Worm (Caenorhabditis elegans): ENCODE measurements around the gene R07E3.7.

The R07E3.7 gene

ce11 chrX:10395668-10396067, 40.1 kb upstream of the R07E3.7 start:
- peak; percentile 3 for TF ChIP-seq swsn-7 (tag; optimal IDR thresholded peaks at IDR 0.05)
- no peak for TF ChIP-seq grh-1 (GFP tag; IDR thresholded peaks at IDR 0.05)
- no peak for TF ChIP-seq elt-3 (tag; optimal IDR thresholded peaks at IDR 0.05)
- TF ChIP-seq nhr-85 (tag) = no peak
- peak; percentile 58 for TF ChIP-seq mep-1 (tag; optimal IDR thresholded peaks at IDR 0.05)
- peak; percentile 10 for TF ChIP-seq snu-23 (GFP tag; optimal IDR thresholded peaks at IDR 0.05)
- TF ChIP-seq nhr-76 (tag; optimal IDR thresholded peaks at IDR 0.05) = no peak
- TF ChIP-seq nhr-20 (tag; optimal IDR thresholded peaks at IDR 0.05) = peak; percentile 45
- TF ChIP-seq nhr-90 (tag; optimal IDR thresholded peaks at IDR 0.05; ENCODE audit: poor library complexity) = no peak
- TF ChIP-seq dpl-1 (GFP tag; optimal IDR thresholded peaks at IDR 0.05) = no peak
- peak in 1 of 2 experiments; percentile 13 for TF ChIP-seq lin-35 (GFP tag; optimal IDR thresholded peaks at IDR 0.05)
- 0 out of 2 replicates have a peak, but pooled peaks have one; percentile 6 for TF ChIP-seq nhr-19 (GFP tag; conservative IDR thresholded peaks at IDR 0.05)
- TF ChIP-seq sox-4 (tag; optimal IDR thresholded peaks at IDR 0.05) = no peak
- no peak for TF ChIP-seq sptf-1 (tag; optimal IDR thresholded peaks at IDR 0.05)
- no peak for TF ChIP-seq rnt-1 (tag; optimal IDR thresholded peaks at IDR 0.05)
- TF ChIP-seq nhr-77 (tag; optimal IDR thresholded peaks at IDR 0.05) = peak; percentile 21
- TF ChIP-seq ztf-11 (tag; optimal IDR thresholded peaks at IDR 0.05) = peak in 1 of 2 experiments; percentile 26
- no peak for TF ChIP-seq sup-37 (GFP tag; optimal IDR thresholded peaks at IDR 0.05)
- peak; percentile 61 for TF ChIP-seq lin-14 (GFP tag; optimal IDR thresholded peaks at IDR 0.05)
- TF ChIP-seq tlp-1 (tag; optimal IDR thresholded peaks at IDR 0.05) = no peak
- no peak for TF ChIP-seq nhr-237 (tag; optimal IDR thresholded peaks at IDR 0.05)
- TF ChIP-seq unc-98 (GFP tag; IDR thresholded peaks at IDR 0.05) = no peak
- TF ChIP-seq nhr-12 (tag; optimal IDR thresholded peaks at IDR 0.05) = no peak
- TF ChIP-seq blmp-1 (tag; optimal IDR thresholded peaks at IDR 0.05) = peak; percentile 47
- no peak for TF ChIP-seq ceh-63 (GFP tag; optimal IDR thresholded peaks at IDR 0.05)
- no peak for TF ChIP-seq mab-9 (GFP tag; IDR thresholded peaks at IDR 0.05)
- no peak for TF ChIP-seq unc-86 (tag; optimal IDR thresholded peaks at IDR 0.05)
- TF ChIP-seq nhr-71 (tag; optimal IDR thresholded peaks at IDR 0.05) = peak; percentile 6
- no peak for TF ChIP-seq hlh-17 (GFP tag; optimal IDR thresholded peaks at IDR 0.05; ENCODE audit: borderline replicate concordance)
- TF ChIP-seq aly-2 (tag; optimal IDR thresholded peaks at IDR 0.05) = no peak

DNA sequence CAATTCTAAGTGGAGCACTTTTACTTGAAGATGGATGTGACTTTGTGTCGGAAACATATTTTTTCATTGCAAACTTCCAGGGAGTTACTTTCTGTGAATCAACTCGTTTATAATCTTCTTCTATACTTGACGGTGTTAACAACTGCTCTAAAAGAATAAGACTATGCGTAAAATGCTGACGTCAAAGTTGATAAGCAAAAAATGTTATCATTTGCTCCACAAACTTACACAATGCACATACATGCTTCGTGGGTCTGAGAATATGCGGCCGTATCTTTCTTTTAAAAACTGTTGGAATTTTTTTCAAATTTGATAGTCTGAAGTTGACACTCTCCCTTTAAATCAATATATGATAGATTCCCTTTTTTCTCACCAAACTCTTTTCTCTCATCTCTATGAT, 39.6 kb upstream of the R07E3.7 start:
- TF ChIP-seq elt-2 (tag; optimal IDR thresholded peaks at IDR 0.05) = peak; percentile 48
- no peak for TF ChIP-seq skn-1 (tag; optimal IDR thresholded peaks at IDR 0.05)
- TF ChIP-seq dsc-1 (tag; optimal IDR thresholded peaks at IDR 0.05) = no peak
- no peak for TF ChIP-seq ceh-63 (GFP tag; optimal IDR thresholded peaks at IDR 0.05)
- no peak for TF ChIP-seq ceh-82 (tag; optimal IDR thresholded peaks at IDR 0.05)

DNA sequence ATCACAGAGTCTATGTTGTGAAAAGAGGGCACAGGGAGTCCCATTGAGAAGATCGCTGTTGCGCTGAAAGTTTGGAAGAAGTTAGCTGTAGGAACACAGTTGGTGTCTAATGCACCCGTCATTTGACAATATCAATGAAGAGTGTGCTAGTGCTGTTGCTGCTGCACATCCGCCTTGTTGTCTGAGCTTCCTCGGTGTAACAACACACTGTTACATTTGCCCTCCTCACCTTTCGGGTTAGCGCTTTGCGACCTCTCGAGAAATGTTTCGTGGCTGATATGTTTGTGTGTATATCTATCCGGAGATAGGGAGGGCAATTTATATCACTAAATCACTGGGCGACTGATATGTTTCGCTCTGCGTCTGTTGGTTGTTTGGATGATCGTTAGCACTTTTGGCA, 38.7 kb upstream of the R07E3.7 start:
- TF ChIP-seq nhr-71 (tag; optimal IDR thresholded peaks at IDR 0.05) = peak; percentile 69
- TF ChIP-seq sox-4 (tag; optimal IDR thresholded peaks at IDR 0.05) = no peak
- TF ChIP-seq fkh-8 (tag; optimal IDR thresholded peaks at IDR 0.05) = no peak
- no peak for TF ChIP-seq unc-86 (tag; optimal IDR thresholded peaks at IDR 0.05)
- TF ChIP-seq nhr-19 (GFP tag; conservative IDR thresholded peaks at IDR 0.05) = peak; percentile 30; the same call in 1 of the 2 replicates
- TF ChIP-seq ceh-63 (GFP tag; optimal IDR thresholded peaks at IDR 0.05) = no peak
- peak; percentile 76 for TF ChIP-seq lin-14 (GFP tag; optimal IDR thresholded peaks at IDR 0.05)
- no peak for TF ChIP-seq lin-15B (tag; optimal IDR thresholded peaks at IDR 0.05)
- TF ChIP-seq nhr-20 (tag; optimal IDR thresholded peaks at IDR 0.05) = peak; percentile 41
- peak; percentile 40 for TF ChIP-seq mep-1 (tag; optimal IDR thresholded peaks at IDR 0.05)
- TF ChIP-seq pag-3 (tag; optimal IDR thresholded peaks at IDR 0.05; ENCODE audit: borderline replicate concordance, insufficient read depth) = peak; percentile 33
- no peak for TF ChIP-seq efl-1 (optimal IDR thresholded peaks at IDR 0.05)
- TF ChIP-seq efl-1 (GFP tag; optimal IDR thresholded peaks at IDR 0.05 in 1 of 2) = peak in 1 of 2 experiments; percentile 15
- peak; percentile 46 for TF ChIP-seq rnt-1 (tag; optimal IDR thresholded peaks at IDR 0.05)
- TF ChIP-seq alr-1 (tag; optimal IDR thresholded peaks at IDR 0.05; ENCODE audit: borderline replicate concordance) = no peak
- peak in 1 of 2 experiments; percentile 19 for TF ChIP-seq lsy-2 (tag; optimal IDR thresholded peaks at IDR 0.05)
- peak; percentile 20 for TF ChIP-seq tbx-2 (tag; optimal IDR thresholded peaks at IDR 0.05)
- TF ChIP-seq snu-23 (GFP tag; optimal IDR thresholded peaks at IDR 0.05) = peak; percentile 47
- no peak for TF ChIP-seq hlh-17 (GFP tag; optimal IDR thresholded peaks at IDR 0.05; ENCODE audit: borderline replicate concordance)
- no peak for TF ChIP-seq ama-1 (optimal IDR thresholded peaks at IDR 0.05)
